Fruit fly (Drosophila melanogaster): ENCODE data around the gene mRpL9.

DNA sequence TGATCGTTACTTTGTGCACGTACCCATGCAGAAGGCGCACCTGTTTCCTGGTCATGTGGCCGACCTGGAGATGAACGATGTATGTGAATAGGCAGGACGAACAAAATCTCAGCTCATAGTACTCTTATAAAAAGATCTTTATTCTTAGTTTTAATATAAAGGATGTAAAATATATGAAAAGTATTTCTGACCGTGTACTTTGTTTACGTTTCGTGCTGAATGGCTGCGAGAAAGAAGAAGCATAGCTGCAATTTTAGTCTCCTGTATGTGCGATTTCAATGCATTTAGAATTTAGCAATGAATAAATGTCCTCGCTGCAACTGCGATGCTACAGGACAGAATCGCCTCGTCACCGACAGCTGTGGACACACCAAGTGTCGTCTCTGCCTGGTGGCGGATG lies 17.3 kb downstream of the mRpL9 start, which contains the start of the genes CG42726 and CG42727:
- TF ChIP-seq vri (GFP tag; optimal IDR thresholded peaks at IDR 0.05) (no peak), Smox (GFP tag; optimal IDR thresholded peaks at IDR 0.05) (no peak), CG6276 (GFP tag; optimal IDR thresholded peaks at IDR 0.05) (no peak), CG16779 (tag; optimal IDR thresholded peaks at IDR 0.05) (no peak)
